Worm (Caenorhabditis elegans) whole organism, L4 larva: ENCODE measurements around the gene F56D3.1.

Experiments used
- F49E8.2 ChIP-seq: sonication (generic microtip); optimal IDR thresholded peaks from 2 replicates; lab custom pipeline; 2016; ENCODE audit warnings: missing compliant biosample characterization, mild to moderate bottlenecking, missing genetic modification characterization, borderline replicate concordance
- Y105C5A.15 ChIP-seq: fragments of 200-800 bp; sonication (Bioruptor generic); IDR thresholded peaks from 2 replicates; pipeline ENCODE4 v1.3.6; 2022; ENCODE audit warnings: missing genetic modification characterization, missing compliant biosample characterization
- aha-1 ChIP-seq: fragments of 150-350 bp; peaks from one replicate; lab custom pipeline; 2014; ENCODE audit warnings: missing biosample characterization, missing genetic modification characterization
- ceh-28 ChIP-seq: fragments of 150-350 bp; optimal IDR thresholded peaks from 2 replicates; lab custom pipeline; 2014; ENCODE audit warnings: missing biosample characterization, missing genetic modification reagents, missing genetic modification characterization
- ctbp-1 ChIP-seq: fragments of 200-800 bp; sonication (Bioruptor generic); IDR thresholded peaks from 2 replicates; pipeline ENCODE4 v1.3.6; 2022; ENCODE audit warnings: missing genetic modification reagents, missing genetic modification characterization, missing compliant biosample characterization
- daf-12 ChIP-seq: fragments of 150-350 bp; optimal IDR thresholded peaks from 2 replicates; lab custom pipeline; 2014; ENCODE audit warnings: missing biosample characterization, missing genetic modification reagents, missing genetic modification characterization
- daf-16 ChIP-seq, 3 experiments: sonication (generic microtip); optimal IDR thresholded peaks; 2 replicates each; lab custom pipeline; 2016 to 2017; ENCODE audit warnings: missing genetic modification characterization in 3 of 3, missing genetic modification reagents in 3 of 3, mild to moderate bottlenecking in 2 of 3, missing compliant biosample characterization in 2 of 3, missing biosample characterization in 1 of 3, moderate library complexity in 1 of 3
- daf-19 ChIP-seq: fragments of 200-800 bp; sonication (Bioruptor generic); conservative IDR thresholded peaks from 2 replicates; pipeline ENCODE4 v1.3.6; 2022; ENCODE audit warnings: missing genetic modification characterization, missing compliant biosample characterization
- daf-8 ChIP-seq: fragments of 200-800 bp; sonication (Bioruptor generic); IDR thresholded peaks from 2 replicates; pipeline ENCODE4 v1.3.6; 2022; ENCODE audit warnings: missing genetic modification characterization, missing compliant biosample characterization
- dmd-6 ChIP-seq: fragments of 200-800 bp; sonication (Bioruptor generic); IDR thresholded peaks from 2 replicates; pipeline ENCODE4 v1.3.6; 2022; ENCODE audit warnings: missing genetic modification reagents, missing genetic modification characterization, missing compliant biosample characterization
- dmd-9 ChIP-seq: fragments of 200-800 bp; sonication (Bioruptor generic); IDR thresholded peaks from 2 replicates; pipeline ENCODE4 v1.3.6; 2022; ENCODE audit warnings: missing genetic modification reagents, missing genetic modification characterization, missing compliant biosample characterization
- dve-1 ChIP-seq: sonication (generic microtip); optimal IDR thresholded peaks from 2 replicates; lab custom pipeline; 2017; ENCODE audit warnings: antibody characterized with exemption, mild to moderate bottlenecking, missing genetic modification characterization, missing compliant biosample characterization; ENCODE audit not compliant: insufficient read depth
- gei-8 ChIP-seq: fragments of 200-800 bp; sonication (Bioruptor generic); optimal IDR thresholded peaks from 2 replicates; lab custom pipeline; 2018; ENCODE audit warnings: mild to moderate bottlenecking, missing genetic modification characterization, missing compliant biosample characterization
- hlh-11 ChIP-seq: fragments of 200-800 bp; sonication (Bioruptor generic); optimal IDR thresholded peaks from 2 replicates; lab custom pipeline; 2018; ENCODE audit warnings: mild to moderate bottlenecking, missing genetic modification characterization, missing compliant biosample characterization
- jun-1 ChIP-seq: fragments of 150-350 bp; optimal IDR thresholded peaks from 2 replicates; lab custom pipeline; 2014; ENCODE audit warnings: missing biosample characterization, missing genetic modification reagents, missing genetic modification characterization
- lim-7 ChIP-seq: fragments of 200-800 bp; sonication (Bioruptor generic); IDR thresholded peaks from 2 replicates; pipeline ENCODE4 v1.3.6; 2022; ENCODE audit warnings: missing genetic modification characterization, missing compliant biosample characterization
- lin-39 ChIP-seq: fragments of 150-350 bp; optimal IDR thresholded peaks from 2 replicates; lab custom pipeline; 2014; ENCODE audit warnings: missing biosample characterization, missing genetic modification reagents, missing genetic modification characterization
- lir-3 ChIP-seq: sonication (generic microtip); optimal IDR thresholded peaks from 2 replicates; lab custom pipeline; 2016; ENCODE audit warnings: mild to moderate bottlenecking, missing genetic modification characterization, missing compliant biosample characterization
- madf-9 ChIP-seq: fragments of 200-800 bp; sonication (Bioruptor generic); conservative IDR thresholded peaks from 2 replicates; pipeline ENCODE4 v1.3.6; 2022; ENCODE audit warnings: missing genetic modification reagents, missing genetic modification characterization, missing compliant biosample characterization
- mdl-1 ChIP-seq, 2 experiments: fragments of 150-350 bp in 1 of 2; sonication (generic microtip) in 1 of 2; optimal IDR thresholded peaks; 2 replicates each; lab custom pipeline; 2014 to 2017; ENCODE audit warnings: missing biosample characterization in 2 of 2, missing genetic modification characterization in 2 of 2
- mep-1 ChIP-seq: fragments of 150-350 bp; sonication (generic microtip); optimal IDR thresholded peaks from 3 replicates; lab custom pipeline; 2014; ENCODE audit warnings: missing biosample characterization, missing genetic modification characterization
- mxl-3 ChIP-seq: fragments of 200-800 bp; sonication (Bioruptor generic); optimal IDR thresholded peaks from 2 replicates; lab custom pipeline; 2018; ENCODE audit warnings: mild to moderate bottlenecking, missing genetic modification characterization, missing compliant biosample characterization
- nhr-11 ChIP-seq: fragments of 150-350 bp; optimal IDR thresholded peaks from 2 replicates; lab custom pipeline; 2014; ENCODE audit warnings: missing biosample characterization, missing genetic modification characterization
- nhr-25 ChIP-seq: sonication (generic microtip); optimal IDR thresholded peaks from 2 replicates; lab custom pipeline; 2017; ENCODE audit warnings: missing genetic modification characterization, mild to moderate bottlenecking, missing compliant biosample characterization, antibody characterized with exemption, moderate library complexity, borderline replicate concordance; ENCODE audit not compliant: insufficient read depth
- nhr-28 ChIP-seq: fragments of 150-350 bp; optimal IDR thresholded peaks from 2 replicates; lab custom pipeline; 2014; ENCODE audit warnings: missing biosample characterization, missing genetic modification characterization
- nhr-41 ChIP-seq: fragments of 200-800 bp; sonication (Bioruptor generic); IDR thresholded peaks from 2 replicates; pipeline ENCODE4 v1.3.6; 2022; ENCODE audit warnings: missing genetic modification reagents, missing genetic modification characterization, missing compliant biosample characterization
- nhr-42 ChIP-seq: fragments of 200-800 bp; sonication (Bioruptor generic); IDR thresholded peaks from 2 replicates; pipeline ENCODE4 v1.3.6; 2022; ENCODE audit warnings: missing genetic modification characterization, missing compliant biosample characterization
- php-3 ChIP-seq: fragments of 200-800 bp; sonication (Bioruptor generic); IDR thresholded peaks from 2 replicates; pipeline ENCODE4 v1.3.6; 2022; ENCODE audit warnings: missing genetic modification reagents, missing genetic modification characterization, missing compliant biosample characterization
- pqm-1 ChIP-seq: sonication (generic microtip); optimal IDR thresholded peaks from 2 replicates; lab custom pipeline; 2017; ENCODE audit warnings: missing biosample characterization, missing genetic modification characterization
- set-16 ChIP-seq: fragments of 200-800 bp; sonication (Bioruptor generic); IDR thresholded peaks from 2 replicates; pipeline ENCODE4 v1.3.6; 2022; ENCODE audit warnings: missing genetic modification reagents, missing genetic modification characterization, missing compliant biosample characterization
- skn-1 ChIP-seq: fragments of 150-350 bp; optimal IDR thresholded peaks from 2 replicates; lab custom pipeline; 2014; ENCODE audit warnings: missing biosample characterization, missing genetic modification characterization
- snpc-1.2 ChIP-seq: fragments of 200-800 bp; sonication (Bioruptor generic); IDR thresholded peaks from 2 replicates; pipeline ENCODE4 v1.3.6; 2022; ENCODE audit warnings: missing genetic modification reagents, missing genetic modification characterization, missing compliant biosample characterization
- spr-3 ChIP-seq: fragments of 200-800 bp; sonication (Bioruptor generic); optimal IDR thresholded peaks from 2 replicates; lab custom pipeline; 2018; ENCODE audit warnings: mild to moderate bottlenecking, missing genetic modification characterization, missing compliant biosample characterization
- tag-97 ChIP-seq: fragments of 200-800 bp; sonication (Bioruptor generic); IDR thresholded peaks from 2 replicates; pipeline ENCODE4 v1.3.6; 2022; ENCODE audit warnings: missing genetic modification characterization, missing compliant biosample characterization
- vab-7 ChIP-seq: fragments of 200-800 bp; sonication (Bioruptor generic); IDR thresholded peaks from 2 replicates; pipeline ENCODE4 v1.3.6; 2022; ENCODE audit warnings: missing genetic modification reagents, missing genetic modification characterization, missing compliant biosample characterization
- ztf-11 ChIP-seq: fragments of 150-350 bp; optimal IDR thresholded peaks from 2 replicates; lab custom pipeline; 2014; ENCODE audit warnings: missing biosample characterization, missing genetic modification characterization

F56D3.1 gene

ce11 chrII:4173842-4174241 is 27.7 kb downstream of the F56D3.1 start:
- TF ChIP-seq madf-9 (no peak), daf-8 (GFP tag; lab: Robert Waterston, UW) (no peak), lir-3 (tag; lab: Kevin White, UChicago) (no peak), ctbp-1 (GFP tag; lab: Robert Waterston, UW) (no peak), gei-8 (GFP tag; lab: Kevin White, UChicago) (no peak)

- TF ChIP-seq daf-16 (GFP tag; optimal IDR thresholded peaks at IDR 0.05; lab: Kevin White, UChicago) (no peak), daf-16 (tag; optimal IDR thresholded peaks at IDR 0.05; lab: Kevin White, UChicago) (peak; percentile 19), pqm-1 (tag; lab: Kevin White, UChicago) (peak; percentile 45), ztf-11 (tag; lab: Kevin White, UChicago) (no peak)
These were observed 32.7 kb downstream of the F56D3.1 start, which contains the start of gene R03H10.7 for ce11 chrII:4178838-4179237. R03H10.7 (minus strand) TSS chrII:4178938.

- peak; percentile 21 for TF ChIP-seq hlh-11
- no peak for TF ChIP-seq F49E8.2 (tag; lab: Kevin White, UChicago)
- TF ChIP-seq ceh-28 (tag; lab: Kevin White, UChicago) = no peak
- peak; percentile 14 for TF ChIP-seq nhr-28 (tag; lab: Kevin White, UChicago)
- TF ChIP-seq dve-1 (tag; lab: Kevin White, UChicago) = peak; percentile 66
- TF ChIP-seq mdl-1 (tag; optimal IDR thresholded peaks at IDR 0.05; lab: Kevin White, UChicago) = no peak
- no peak for TF ChIP-seq mxl-3
- TF ChIP-seq lim-7 (GFP tag; lab: Robert Waterston, UW) = no peak
- no peak for TF ChIP-seq daf-16 (GFP tag; optimal IDR thresholded peaks at IDR 0.05; lab: Kevin White, UChicago)
- peak; percentile 89 for TF ChIP-seq daf-16 (tag; optimal IDR thresholded peaks at IDR 0.05; lab: Kevin White, UChicago)
- no peak for TF ChIP-seq spr-3 (GFP tag; lab: Kevin White, UChicago)
- no peak for TF ChIP-seq nhr-41 (GFP tag; lab: Robert Waterston, UW)
- TF ChIP-seq dmd-6 (GFP tag; lab: Robert Waterston, UW) = no peak
- no peak for TF ChIP-seq daf-12 (tag; lab: Kevin White, UChicago)
- TF ChIP-seq nhr-42 (GFP tag; lab: Robert Waterston, UW) = no peak
- peak; percentile 71 for TF ChIP-seq php-3
- TF ChIP-seq daf-19 (GFP tag; lab: Robert Waterston, UW) = no peak
- TF ChIP-seq madf-9 = no peak
- peak; percentile 76 for TF ChIP-seq aha-1 (tag; lab: Kevin White, UChicago)
- no peak for TF ChIP-seq pqm-1 (tag; lab: Kevin White, UChicago)
These were observed 33.8 kb downstream of the F56D3.1 start, which contains the start of gene R03H10.1 for ce11 chrII:4179897-4180296. R03H10.1 (plus strand) TSS chrII:4180248.

- TF ChIP-seq skn-1 (tag; lab: Kevin White, UChicago) (no peak), Y105C5A.15 (GFP tag; lab: Robert Waterston, UW) (no peak), lin-39 (tag; lab: Kevin White, UChicago) (no peak), tag-97 (GFP tag; lab: Robert Waterston, UW) (no peak), set-16 (GFP tag; lab: Robert Waterston, UW) (no peak), jun-1 (tag; lab: Kevin White, UChicago) (no peak), nhr-11 (tag; lab: Kevin White, UChicago) (no peak), nhr-25 (no peak), snpc-1.2 (no peak), madf-9 (no peak), vab-7 (no peak), dmd-9 (GFP tag; lab: Robert Waterston, UW) (no peak), mep-1 (no peak)
These were observed 36.2 kb downstream of the F56D3.1 start, which contains the start of gene R03H10.11 for ce11 chrII:4182364-4182763. R03H10.11 (plus strand) TSS chrII:4182664.
